Fruit fly (Drosophila melanogaster): Measurements from ENCODE around the gene CG43448.

CG43448 gene

DNA sequence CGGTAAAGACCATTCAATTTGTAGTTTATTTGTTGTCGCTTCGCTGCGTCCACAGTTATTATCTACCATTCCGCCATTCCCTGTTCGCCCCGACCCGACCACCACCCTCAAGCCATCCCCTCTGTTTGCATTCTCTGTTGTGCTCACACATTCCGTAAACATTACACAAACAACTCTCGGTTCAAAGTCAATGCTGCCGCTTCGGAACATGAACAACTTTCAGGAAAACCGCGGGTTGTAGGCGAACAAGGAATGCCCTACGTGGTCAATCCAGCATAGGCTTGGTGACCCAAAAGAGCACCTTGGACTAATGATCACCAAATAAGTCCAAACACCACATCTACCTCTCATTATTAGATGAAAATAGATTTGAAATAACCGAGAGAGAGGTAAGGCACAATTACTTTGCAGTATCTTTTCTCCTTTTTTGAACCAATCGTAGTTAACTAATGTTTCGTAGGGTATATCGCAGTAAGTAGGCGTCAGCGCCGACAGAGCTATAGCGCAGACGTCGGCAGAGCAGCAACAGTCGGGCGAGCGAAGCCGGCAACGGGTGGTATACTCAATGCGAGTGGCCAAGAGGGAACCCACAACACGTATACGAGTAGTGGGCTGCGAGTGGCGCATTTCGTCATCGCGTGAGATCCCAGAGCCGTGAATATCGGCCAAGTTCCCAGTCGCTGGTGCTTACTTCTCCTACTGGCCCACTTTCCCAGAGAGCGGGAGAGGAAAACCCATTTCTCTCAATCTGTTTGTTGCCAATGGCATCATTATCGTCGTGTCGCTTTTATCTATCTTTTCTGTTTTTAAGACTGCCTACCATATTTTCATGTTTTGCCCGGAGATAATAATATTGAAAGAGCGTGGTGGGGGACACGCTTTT lies 34.2 kb downstream of the CG43448 start:
- TF ChIP-seq eg (GFP tag; IDR thresholded peaks at IDR 0.05) (peak; percentile 75; the same call in 2 of the 3 replicates), CG8119 (GFP tag; IDR thresholded peaks at IDR 0.05) (peak; percentile 77), CG4318 (GFP tag; optimal IDR thresholded peaks at IDR 0.05) (peak; percentile 63), svp (GFP tag) (peak; percentile 67), Met (GFP tag; optimal IDR thresholded peaks at IDR 0.05) (peak; percentile 65), net (GFP tag; optimal IDR thresholded peaks at IDR 0.05) (peak; percentile 69), pdm3 (GFP tag; optimal IDR thresholded peaks at IDR 0.05) (peak; percentile 69), Eip93F (GFP tag; optimal IDR thresholded peaks at IDR 0.05) (no peak), Eip78C (GFP tag) (peak; percentile 94), Hr38 (GFP tag; optimal IDR thresholded peaks at IDR 0.05) (no peak), salr (GFP tag; optimal IDR thresholded peaks at IDR 0.05) (peak in 1 of 2 experiments; percentile 63), acj6 (GFP tag; optimal IDR thresholded peaks at IDR 0.05) (peak; percentile 60), Sox14 (GFP tag; optimal IDR thresholded peaks at IDR 0.05) (peak; percentile 40), CG10669 (GFP tag; optimal IDR thresholded peaks at IDR 0.05) (peak; percentile 72), CG1621 (tag; optimal IDR thresholded peaks at IDR 0.05) (peak; percentile 46), cyc (GFP tag; optimal IDR thresholded peaks at IDR 0.05) (peak; percentile 48), CG31627 (GFP tag; optimal IDR thresholded peaks at IDR 0.05) (peak; percentile 39), Sox15 (GFP tag; optimal IDR thresholded peaks at IDR 0.05) (peak; percentile 65), fd85E (GFP tag; optimal IDR thresholded peaks at IDR 0.05) (peak; percentile 13), Hr4 (GFP tag; optimal IDR thresholded peaks at IDR 0.05) (peak; percentile 78), esn (GFP tag; optimal IDR thresholded peaks at IDR 0.05) (peak; percentile 61), ss (GFP tag; optimal IDR thresholded peaks at IDR 0.05) (peak; percentile 61 to 72), CG11902 (GFP tag; optimal IDR thresholded peaks at IDR 0.05) (peak; percentile 69), Lpt (GFP tag; optimal IDR thresholded peaks at IDR 0.05) (peak; percentile 80), CG32006 (GFP tag; optimal IDR thresholded peaks at IDR 0.05) (peak; percentile 85), topi (GFP tag; optimal IDR thresholded peaks at IDR 0.05) (peak; percentile 59), dsx (GFP tag; optimal IDR thresholded peaks at IDR 0.05; ENCODE audit: poor library complexity, severe bottlenecking) (peak; percentile 60), fkh (GFP tag; optimal IDR thresholded peaks at IDR 0.05) (peak; percentile 99), CG11294 (GFP tag; IDR thresholded peaks at IDR 0.05) (peak; percentile 70), Hr39 (GFP tag; optimal IDR thresholded peaks at IDR 0.05) (peak; percentile 40), spab (GFP tag; optimal IDR thresholded peaks at IDR 0.05) (peak; percentile 48), Eip75B (GFP tag; optimal IDR thresholded peaks at IDR 0.05) (peak; percentile 79), CG3919 (GFP tag; optimal IDR thresholded peaks at IDR 0.05) (peak; percentile 74), CG6163 (GFP tag; IDR thresholded peaks at IDR 0.05) (peak; percentile 84), CG8319 (GFP tag; optimal IDR thresholded peaks at IDR 0.05) (peak; percentile 67), CG16779 (tag; optimal IDR thresholded peaks at IDR 0.05) (peak; percentile 67), Smox (GFP tag; optimal IDR thresholded peaks at IDR 0.05) (peak; percentile 33), CG34406 (GFP tag; optimal IDR thresholded peaks at IDR 0.05) (peak; percentile 58), CG6808 (GFP tag; optimal IDR thresholded peaks at IDR 0.05) (peak; percentile 66), CG6792 (GFP tag; optimal IDR thresholded peaks at IDR 0.05) (peak; percentile 70), CG15336 (GFP tag; IDR thresholded peaks at IDR 0.05) (peak; percentile 64; the same call in 1 of the 2 replicates), CG10631 (GFP tag; optimal IDR thresholded peaks at IDR 0.05) (peak; percentile 64), CG11762 (GFP tag; optimal IDR thresholded peaks at IDR 0.05; ENCODE audit: insufficient read depth) (peak; percentile 72), OdsH (GFP tag; optimal IDR thresholded peaks at IDR 0.05) (peak; percentile 56), vri (GFP tag; optimal IDR thresholded peaks at IDR 0.05) (peak; percentile 24), Sox102F (GFP tag; optimal IDR thresholded peaks at IDR 0.05) (no peak), CG6276 (GFP tag; optimal IDR thresholded peaks at IDR 0.05) (peak; percentile 84), CG7368 (GFP tag; optimal IDR thresholded peaks at IDR 0.05) (peak; percentile 70), fd59A (GFP tag; optimal IDR thresholded peaks at IDR 0.05) (peak; percentile 42), Ets96B (tag; optimal IDR thresholded peaks at IDR 0.05) (peak; percentile 75)
